Worm (Caenorhabditis elegans) whole organism, L2 larva: ENCODE results near the gene clec-203.

ENCODE experiments used
- F13H6.1 ChIP-seq: sonication (generic microtip); optimal IDR thresholded peaks from 2 replicates; lab custom pipeline; 2016; ENCODE audit warnings: missing genetic modification characterization, missing compliant biosample characterization
- R02D3.7 ChIP-seq: fragments of 150-350 bp; optimal IDR thresholded peaks from 2 replicates; lab custom pipeline; 2014; ENCODE audit warnings: missing biosample characterization, missing genetic modification characterization
- ZK546.5 ChIP-seq: sonication (generic microtip); optimal IDR thresholded peaks from 2 replicates; lab custom pipeline; 2017; ENCODE audit warnings: missing biosample characterization, missing genetic modification characterization
- alr-1 ChIP-seq: fragments of 150-350 bp; optimal IDR thresholded peaks from 2 replicates; lab custom pipeline; 2014; ENCODE audit warnings: missing biosample characterization, missing genetic modification characterization
- ama-1 ChIP-seq: fragments of 150-350 bp; optimal IDR thresholded peaks from 2 replicates; lab custom pipeline; 2018; ENCODE audit warnings: inconsistent platforms
- ceh-82 ChIP-seq: fragments of 150-350 bp; optimal IDR thresholded peaks from 2 replicates; lab custom pipeline; 2014; ENCODE audit warnings: missing biosample characterization, missing genetic modification characterization
- crh-2 ChIP-seq: sonication (generic microtip); optimal IDR thresholded peaks from 2 replicates; lab custom pipeline; 2017; ENCODE audit warnings: missing biosample characterization, missing genetic modification characterization
- dmd-4 ChIP-seq: sonication (generic microtip); optimal IDR thresholded peaks from 2 replicates; lab custom pipeline; 2017; ENCODE audit warnings: missing biosample characterization, missing genetic modification characterization
- egl-27 ChIP-seq: sonication (generic microtip); optimal IDR thresholded peaks from 3 replicates; lab custom pipeline; 2017; ENCODE audit warnings: missing biosample characterization, missing genetic modification reagents, missing genetic modification characterization
- elt-1 ChIP-seq: fragments of 150-350 bp; optimal IDR thresholded peaks from 2 replicates; lab custom pipeline; 2014; ENCODE audit warnings: missing biosample characterization, missing genetic modification characterization
- elt-3 ChIP-seq: sonication (generic microtip); optimal IDR thresholded peaks from 2 replicates; lab custom pipeline; 2017; ENCODE audit warnings: missing biosample characterization, missing genetic modification characterization
- fos-1 ChIP-seq: fragments of 150-350 bp; optimal IDR thresholded peaks from 2 replicates; lab custom pipeline; 2014; ENCODE audit warnings: missing biosample characterization, missing genetic modification characterization
- lin-11 ChIP-seq: fragments of 150-350 bp; sonication (generic microtip); optimal IDR thresholded peaks from 2 replicates; lab custom pipeline; 2014; ENCODE audit warnings: missing biosample characterization, missing genetic modification characterization, inconsistent platforms, mixed read lengths
- lin-39 ChIP-seq: fragments of 150-350 bp; optimal IDR thresholded peaks from 2 replicates; lab custom pipeline; 2014; ENCODE audit warnings: missing biosample characterization, missing genetic modification reagents, missing genetic modification characterization
- lsy-2 ChIP-seq, 2 experiments: fragments of 150-350 bp in 1 of 2; sonication (generic microtip) in 1 of 2; optimal IDR thresholded peaks; 2 replicates each; lab custom pipeline; 2014 to 2017; ENCODE audit warnings: missing biosample characterization in 2 of 2, missing genetic modification characterization in 2 of 2
- mdl-1 ChIP-seq, 2 experiments: fragments of 150-350 bp in 1 of 2; sonication (generic microtip) in 1 of 2; optimal IDR thresholded peaks; 2 replicates each; lab custom pipeline; 2017; ENCODE audit warnings: missing biosample characterization in 2 of 2, missing genetic modification characterization in 2 of 2
- nhr-10 ChIP-seq: sonication (generic microtip); optimal IDR thresholded peaks from 2 replicates; lab custom pipeline; 2017; ENCODE audit warnings: missing biosample characterization, missing genetic modification characterization
- nhr-12 ChIP-seq: fragments of 150-350 bp; optimal IDR thresholded peaks from 2 replicates; lab custom pipeline; 2014; ENCODE audit warnings: missing biosample characterization, missing genetic modification characterization
- nhr-23 ChIP-seq: fragments of 150-350 bp; optimal IDR thresholded peaks from 2 replicates; lab custom pipeline; 2014; ENCODE audit warnings: missing biosample characterization, missing genetic modification reagents, missing genetic modification characterization
- nhr-237 ChIP-seq: fragments of 150-350 bp; optimal IDR thresholded peaks from 2 replicates; lab custom pipeline; 2014; ENCODE audit warnings: missing biosample characterization, missing genetic modification characterization
- nhr-25 ChIP-seq: fragments of 150-350 bp; sonication (generic microtip); optimal IDR thresholded peaks from 3 replicates; lab custom pipeline; 2014; ENCODE audit warnings: missing biosample characterization, missing genetic modification characterization
- nhr-77 ChIP-seq: fragments of 150-350 bp; optimal IDR thresholded peaks from 2 replicates; lab custom pipeline; 2014; ENCODE audit warnings: missing biosample characterization, missing genetic modification characterization
- peb-1 ChIP-seq: fragments of 150-350 bp; optimal IDR thresholded peaks from 2 replicates; lab custom pipeline; 2014; ENCODE audit warnings: missing biosample characterization, missing genetic modification characterization
- sma-3 ChIP-seq: sonication (generic microtip); optimal IDR thresholded peaks from 2 replicates; lab custom pipeline; 2016; ENCODE audit warnings: missing genetic modification reagents, missing genetic modification characterization, missing compliant biosample characterization
- sma-9 ChIP-seq, 2 experiments: fragments of 150-350 bp in 1 of 2; sonication (generic microtip) in 1 of 2; optimal IDR thresholded peaks; 2 replicates each; lab custom pipeline; 2014 to 2016; ENCODE audit warnings: missing genetic modification characterization in 2 of 2, mild to moderate bottlenecking in 1 of 2, missing biosample characterization in 1 of 2, missing compliant biosample characterization in 1 of 2, missing genetic modification reagents in 1 of 2, moderate library complexity in 1 of 2
- snpc-4 ChIP-seq: fragments of 150-350 bp; optimal IDR thresholded peaks from 2 replicates; lab custom pipeline; 2014; ENCODE audit warnings: missing biosample characterization, missing genetic modification characterization
- unc-39 ChIP-seq: fragments of 150-350 bp; optimal IDR thresholded peaks from 2 replicates; lab custom pipeline; 2014; ENCODE audit warnings: missing biosample characterization, missing genetic modification characterization
- unc-62 ChIP-seq: fragments of 150-350 bp; optimal IDR thresholded peaks from 2 replicates; lab custom pipeline; 2014; ENCODE audit warnings: missing biosample characterization, missing genetic modification reagents, missing genetic modification characterization
- zag-1 ChIP-seq: fragments of 150-350 bp; optimal IDR thresholded peaks from 2 replicates; lab custom pipeline; 2014; ENCODE audit warnings: missing biosample characterization, missing genetic modification characterization
- ztf-11 ChIP-seq: sonication (generic microtip); optimal IDR thresholded peaks from 2 replicates; lab custom pipeline; 2017; ENCODE audit warnings: missing biosample characterization, missing genetic modification characterization
- ztf-4 ChIP-seq: fragments of 150-350 bp; optimal IDR thresholded peaks from 2 replicates; lab custom pipeline; 2014; ENCODE audit warnings: missing biosample characterization, missing genetic modification characterization

Gene clec-203

ce11 chrV:1074946-1075345 lies 13.1 kb upstream of the clec-203 start, which contains the start of gene K10C9.1:
K10C9.1 (plus strand) TSS chrV:1075246.
- TF ChIP-seq sma-9 (GFP tag; optimal IDR thresholded peaks at IDR 0.05; lab: Kevin White, UChicago) (no peak), sma-9 (tag; optimal IDR thresholded peaks at IDR 0.05; lab: Kevin White, UChicago) (no peak), lsy-2 (tag; optimal IDR thresholded peaks at IDR 0.05; lab: Kevin White, UChicago) (no peak), nhr-23 (tag; lab: Kevin White, UChicago) (no peak), zag-1 (tag; lab: Kevin White, UChicago) (no peak), elt-1 (tag; lab: Kevin White, UChicago) (no peak), fos-1 (tag; lab: Kevin White, UChicago) (no peak), crh-2 (no peak), ama-1 (no peak), nhr-237 (tag; lab: Kevin White, UChicago) (no peak), lin-39 (no peak), R02D3.7 (no peak), ztf-11 (tag; lab: Kevin White, UChicago) (no peak), unc-39 (no peak), nhr-12 (no peak), peb-1 (tag; lab: Kevin White, UChicago) (no peak)

- TF ChIP-seq ztf-11 (tag; lab: Kevin White, UChicago): no peak
Observed at ce11 chrV:1084016-1084415, 4.1 kb upstream of the clec-203 start, which contains the start of gene Y50D4B.6. Y50D4B.6 (plus strand) TSS chrV:1084316.

- TF ChIP-seq unc-62 (GFP tag; lab: Kevin White, UChicago) (no peak), nhr-77 (tag; lab: Kevin White, UChicago) (no peak), alr-1 (tag; lab: Kevin White, UChicago) (no peak), ztf-4 (tag; lab: Kevin White, UChicago) (no peak), nhr-10 (no peak), sma-9 (GFP tag; optimal IDR thresholded peaks at IDR 0.05; lab: Kevin White, UChicago) (no peak), sma-9 (tag; optimal IDR thresholded peaks at IDR 0.05; lab: Kevin White, UChicago) (no peak), fos-1 (tag; lab: Kevin White, UChicago) (no peak), F13H6.1 (tag; lab: Kevin White, UChicago) (no peak), nhr-12 (no peak), ama-1 (no peak), ceh-82 (no peak), sma-3 (GFP tag; lab: Kevin White, UChicago) (no peak), lin-11 (tag; lab: Kevin White, UChicago) (no peak)
Observed at ce11 chrV:1092359-1092758, 4.3 kb downstream of the clec-203 start, which contains the start of gene Y50D4B.4. Y50D4B.4 (plus strand) TSS chrV:1092659.

- TF ChIP-seq zag-1 (tag; lab: Kevin White, UChicago) (no peak), ZK546.5 (no peak), mdl-1 (tag; optimal IDR thresholded peaks at IDR 0.05; lab: Kevin White, UChicago) (no peak), sma-9 (GFP tag; optimal IDR thresholded peaks at IDR 0.05; lab: Kevin White, UChicago) (no peak), sma-9 (tag; optimal IDR thresholded peaks at IDR 0.05; lab: Kevin White, UChicago) (no peak), unc-39 (no peak), ztf-11 (tag; lab: Kevin White, UChicago) (no peak), egl-27 (tag; lab: Kevin White, UChicago) (no peak), lin-39 (no peak), peb-1 (tag; lab: Kevin White, UChicago) (no peak), snpc-4 (tag; lab: Kevin White, UChicago) (no peak)
Observed at ce11 chrV:1100280-1100679, 12.2 kb downstream of the clec-203 start, which contains the start of gene Y50D4B.2. Y50D4B.2 (plus strand) TSS chrV:1100580.

ce11 chrV:1102569-1102968 lies 14.5 kb downstream of the clec-203 start:
- no peak for TF ChIP-seq nhr-12
- no peak for TF ChIP-seq snpc-4 (tag; lab: Kevin White, UChicago)
- no peak for TF ChIP-seq nhr-25 (tag; lab: Kevin White, UChicago)
- no peak for TF ChIP-seq ama-1
- TF ChIP-seq elt-3 (tag; lab: Kevin White, UChicago): no peak
- no peak for TF ChIP-seq nhr-10
- TF ChIP-seq sma-3 (GFP tag; lab: Kevin White, UChicago): no peak
- TF ChIP-seq mdl-1 (tag; optimal IDR thresholded peaks at IDR 0.05; lab: Kevin White, UChicago): no peak
- no peak for TF ChIP-seq unc-39
- no peak for TF ChIP-seq peb-1 (tag; lab: Kevin White, UChicago)
- TF ChIP-seq, all 48 proteins: peak for 0

ce11 chrV:1112180-1112579 lies 24.1 kb downstream of the clec-203 start:
- TF ChIP-seq ztf-4 (tag; lab: Kevin White, UChicago): no peak
- no peak for TF ChIP-seq ama-1
- no peak for TF ChIP-seq dmd-4 (tag; lab: Kevin White, UChicago)
